Worm (Caenorhabditis elegans): Measurements from ENCODE around the gene era-1.

Gene era-1

DNA sequence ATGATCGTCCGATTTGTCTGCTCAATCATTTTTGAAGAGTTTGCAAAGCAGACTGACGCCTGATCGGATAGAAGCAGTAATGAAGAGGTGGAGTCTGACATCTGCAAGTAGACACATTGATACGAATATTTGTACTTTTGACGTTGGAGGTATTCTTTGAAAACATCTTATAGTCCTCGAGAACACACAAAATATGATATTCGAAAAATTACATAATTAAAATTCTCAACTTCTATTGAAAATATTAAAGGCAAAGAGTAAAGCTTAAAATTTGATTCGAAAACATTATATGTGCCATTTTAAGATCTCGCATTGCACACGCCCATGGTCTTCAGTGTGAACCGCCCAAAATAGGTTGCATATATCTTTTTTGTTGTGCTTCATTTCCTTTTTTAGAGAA is 19.5 kb downstream of the era-1 start, which contains the start of gene ZC487.2:
ZC487.2 (minus strand) TSS at position 101 of the 400 bp plus-strand sequence.
- no peak for TF ChIP-seq unc-62 (GFP tag; optimal IDR thresholded peaks at IDR 0.05)

DNA sequence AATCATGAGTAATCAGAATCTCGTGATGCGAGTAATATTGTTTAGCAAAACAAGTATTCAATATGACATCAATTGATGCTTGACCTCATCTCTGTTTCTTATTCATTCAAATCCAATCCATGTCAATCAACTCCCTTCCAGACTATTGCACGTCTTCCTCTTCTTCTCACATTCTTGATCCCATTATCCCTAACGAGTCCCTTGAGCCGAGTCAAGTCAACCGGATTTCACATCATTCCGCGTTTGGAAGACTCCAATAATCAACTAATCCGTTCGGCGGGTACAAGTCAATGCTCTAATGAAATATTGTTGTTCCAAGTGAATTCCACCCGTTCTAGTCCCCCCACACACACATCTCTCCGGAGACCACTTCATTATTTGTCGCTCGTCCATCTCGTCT is 23.4 kb downstream of the era-1 start:
- TF ChIP-seq unc-62 (GFP tag; optimal IDR thresholded peaks at IDR 0.05) = no peak

DNA sequence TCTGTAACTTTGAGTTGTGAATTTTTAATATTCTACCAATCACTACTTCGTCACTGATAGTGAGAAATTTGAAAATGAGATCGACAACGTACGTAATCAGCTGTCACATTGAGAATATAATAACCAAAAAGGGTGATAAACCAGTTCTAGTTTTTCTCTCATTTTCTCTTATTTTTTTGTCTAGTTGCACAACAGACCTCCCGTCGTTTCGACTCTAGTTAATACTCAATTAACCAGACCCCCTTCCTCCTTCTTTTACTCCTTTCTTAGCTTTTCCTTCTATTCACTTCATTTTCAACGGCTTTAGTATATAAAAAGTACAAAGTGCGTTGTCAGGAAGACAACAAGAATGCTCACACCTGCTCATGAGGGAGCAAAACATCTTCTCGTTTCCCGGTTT is 24.4 kb downstream of the era-1 start, which contains the start of gene ZC487.1:
ZC487.1 (plus strand) TSS at position 301 of the 400 bp plus-strand sequence.
- TF ChIP-seq unc-62 (GFP tag; optimal IDR thresholded peaks at IDR 0.05) = no peak

DNA sequence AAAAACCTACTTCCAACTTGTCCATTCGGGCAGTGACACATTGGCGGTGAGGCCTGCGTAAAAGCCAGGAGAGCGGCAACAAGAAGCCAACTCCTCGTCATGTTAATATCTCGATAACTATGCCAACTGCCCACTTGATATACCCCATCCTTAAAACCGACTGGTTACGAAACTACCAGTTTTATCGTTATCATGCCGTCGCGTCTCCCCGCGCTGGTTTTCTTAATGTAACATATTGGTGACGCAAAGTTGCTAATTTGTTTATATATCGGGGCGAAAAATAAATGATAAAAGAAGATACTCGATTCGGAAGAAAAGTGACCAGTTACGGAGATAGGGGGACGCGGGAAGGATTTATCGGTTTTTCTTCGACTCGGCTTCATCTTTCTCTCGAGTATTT is 28.7 kb downstream of the era-1 start, which contains the start of gene grl-9:
grl-9 (minus strand) TSS at position 101 of the 400 bp plus-strand sequence.
- TF ChIP-seq unc-62 (GFP tag; optimal IDR thresholded peaks at IDR 0.05) = no peak

DNA sequence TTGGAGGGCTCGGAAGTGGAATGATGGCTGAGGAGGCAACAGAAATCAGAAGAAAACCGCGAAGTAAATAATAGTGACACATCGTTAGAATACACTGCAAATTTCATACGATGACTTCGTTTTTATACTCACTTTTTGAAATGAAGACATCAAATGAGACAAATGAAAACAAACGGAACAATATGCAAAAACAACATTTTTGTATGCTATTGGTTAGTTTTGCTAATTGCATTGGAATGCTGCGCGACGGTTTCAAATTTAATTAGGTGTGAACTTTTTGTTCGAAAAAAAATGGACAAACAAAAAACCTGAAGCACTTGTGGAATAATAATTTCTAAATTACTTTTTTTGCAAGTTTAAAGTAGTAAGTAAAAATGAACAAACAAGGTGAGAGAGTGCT is 30.1 kb downstream of the era-1 start, which contains the start of gene grl-8:
grl-8 (minus strand) TSS at position 101 of the 400 bp plus-strand sequence.
- no peak for TF ChIP-seq unc-62 (GFP tag; optimal IDR thresholded peaks at IDR 0.05)

- no peak for TF ChIP-seq unc-62 (GFP tag; optimal IDR thresholded peaks at IDR 0.05)
These were observed 33.3 kb downstream of the era-1 start for ce11 chrV:6736108-6736507.

- TF ChIP-seq unc-62 (GFP tag; optimal IDR thresholded peaks at IDR 0.05) = no peak
These were observed 34.0 kb downstream of the era-1 start for ce11 chrV:6736877-6737276.

DNA sequence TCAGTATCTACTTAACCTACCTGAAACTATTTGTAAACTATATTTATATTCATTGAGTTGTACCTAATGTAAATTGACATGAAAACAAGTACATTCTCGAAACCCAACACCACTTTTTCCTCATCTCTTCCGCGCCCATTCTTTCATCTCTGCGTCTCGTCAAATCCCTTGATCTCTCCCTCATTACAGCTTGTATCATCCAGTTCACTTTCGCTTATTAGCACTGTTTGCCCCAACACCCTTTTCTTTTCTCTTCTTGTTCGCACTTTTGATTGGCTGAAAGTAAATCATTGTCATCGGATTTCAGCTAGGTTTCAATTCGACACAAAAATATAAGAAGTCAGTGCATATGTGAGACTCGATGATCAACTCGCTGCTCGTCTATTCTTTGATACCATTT is 41.9 kb downstream of the era-1 start, which contains the start of gene T25F10.3:
T25F10.3 (plus strand) TSS at position 308 of the 400 bp plus-strand sequence.
- TF ChIP-seq unc-62 (GFP tag; optimal IDR thresholded peaks at IDR 0.05) = no peak

ce11 chrV:6751493-6752100 is 48.7 kb downstream of the era-1 start:
- TF ChIP-seq unc-62 (GFP tag; optimal IDR thresholded peaks at IDR 0.05) = no peak

DNA sequence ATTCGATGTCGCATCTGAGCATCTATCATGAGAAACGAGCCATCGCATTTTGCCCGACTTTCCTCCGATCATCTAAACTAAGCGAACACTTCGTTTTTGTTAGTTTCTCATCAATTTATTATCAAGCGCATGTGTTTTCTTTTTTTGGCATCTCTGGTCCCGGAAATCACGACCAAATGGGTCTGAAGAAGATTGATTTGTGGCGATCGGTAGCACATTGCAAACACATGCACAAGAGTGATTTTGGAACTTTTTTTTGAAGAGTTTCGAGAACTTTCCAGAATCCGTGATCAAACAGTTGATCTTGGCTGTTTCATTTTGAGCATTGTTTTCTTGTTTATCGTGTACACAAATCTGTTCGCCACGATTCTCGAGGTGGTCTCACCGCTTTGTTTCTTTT is 50.4 kb downstream of the era-1 start:
- TF ChIP-seq unc-62 (GFP tag; optimal IDR thresholded peaks at IDR 0.05) = no peak
